Worm (Caenorhabditis elegans) whole organism, young adult: ENCODE measurements around the gene sru-4.

Experiments used
- F55B11.4 ChIP-seq: sonication (generic microtip); optimal IDR thresholded peaks from 2 replicates; lab custom pipeline; 2016; ENCODE audit warnings: missing compliant biosample characterization, missing genetic modification characterization, borderline replicate concordance; ENCODE audit not compliant: insufficient read depth
- F57A8.1 ChIP-seq: fragments of 200-800 bp; sonication (Bioruptor generic); optimal IDR thresholded peaks from 2 replicates; lab custom pipeline; 2018; ENCODE audit warnings: mild to moderate bottlenecking, missing genetic modification characterization, moderate library complexity, missing compliant biosample characterization
- Y53G8AR.9 ChIP-seq: fragments of 200-800 bp; sonication (Bioruptor generic); conservative IDR thresholded peaks from 2 replicates; pipeline ENCODE4 v1.3.6; 2022; ENCODE audit warnings: missing genetic modification reagents, missing genetic modification characterization, missing compliant biosample characterization
- Y95B8A.8 ChIP-seq: fragments of 200-800 bp; sonication (Bioruptor generic); IDR thresholded peaks from 2 replicates; pipeline ENCODE4 v1.3.6; 2022; ENCODE audit warnings: missing genetic modification reagents, missing genetic modification characterization, missing compliant biosample characterization
- akir-1 ChIP-seq: fragments of 200-800 bp; sonication (Bioruptor generic); optimal IDR thresholded peaks from 2 replicates; lab custom pipeline; 2018; ENCODE audit warnings: mild to moderate bottlenecking, missing genetic modification characterization, moderate library complexity, missing compliant biosample characterization
- egl-44 ChIP-seq: fragments of 200-800 bp; sonication (Bioruptor generic); IDR thresholded peaks from 2 replicates; pipeline ENCODE4 v1.3.6; 2022; ENCODE audit warnings: missing genetic modification reagents, missing genetic modification characterization, missing compliant biosample characterization
- hmg-20 ChIP-seq: fragments of 200-800 bp; sonication (Bioruptor generic); IDR thresholded peaks from 2 replicates; pipeline ENCODE4 v1.3.6; 2022; ENCODE audit warnings: missing genetic modification reagents, missing genetic modification characterization, missing compliant biosample characterization
- lin-35 ChIP-seq, 3 experiments: fragments of 150-350 bp in 2 of 3; sonication (generic microtip) in 1 of 3; optimal IDR thresholded peaks; 2 replicates each; lab custom pipeline; 2014 to 2018; ENCODE audit warnings: missing biosample characterization in 3 of 3, missing genetic modification characterization in 3 of 3, missing genetic modification reagents in 3 of 3
- nfya-1 ChIP-seq: sonication (generic microtip); optimal IDR thresholded peaks from 2 replicates; lab custom pipeline; 2017; ENCODE audit warnings: antibody characterized with exemption, missing compliant biosample characterization, missing genetic modification characterization, borderline replicate concordance; ENCODE audit not compliant: insufficient read depth
- nfya-2 ChIP-seq: fragments of 200-800 bp; sonication (Bioruptor generic); IDR thresholded peaks from 2 replicates; pipeline ENCODE4 v1.3.6; 2022; ENCODE audit warnings: missing genetic modification reagents, missing genetic modification characterization, missing compliant biosample characterization
- sea-2 ChIP-seq: fragments of 200-800 bp; sonication (Bioruptor generic); IDR thresholded peaks from 2 replicates; pipeline ENCODE4 v1.3.6; 2022; ENCODE audit warnings: missing genetic modification characterization, missing compliant biosample characterization
- tbx-9 ChIP-seq: sonication (generic microtip); optimal IDR thresholded peaks from 2 replicates; lab custom pipeline; 2016; ENCODE audit warnings: borderline replicate concordance, missing genetic modification characterization, inconsistent platforms, missing compliant biosample characterization
- xnd-1 ChIP-seq: sonication (generic microtip); optimal IDR thresholded peaks from 2 replicates; lab custom pipeline; 2016; ENCODE audit warnings: missing genotype, missing genetic modification reagents, missing genetic modification characterization, missing compliant biosample characterization
- ztf-6 ChIP-seq: fragments of 200-800 bp; sonication (Bioruptor generic); IDR thresholded peaks from 2 replicates; pipeline ENCODE4 v1.3.6; 2022; ENCODE audit warnings: missing genetic modification reagents, missing genetic modification characterization, missing compliant biosample characterization

- no peak for TF ChIP-seq nfya-2 (GFP tag; lab: Robert Waterston, UW)
- no peak for TF ChIP-seq Y95B8A.8 (GFP tag; lab: Robert Waterston, UW)
- no peak for TF ChIP-seq F57A8.1 (GFP tag; lab: Kevin White, UChicago)
- TF ChIP-seq hmg-20 (GFP tag; lab: Robert Waterston, UW) = no peak
- no peak for TF ChIP-seq sea-2
- TF ChIP-seq ztf-6 (GFP tag; lab: Robert Waterston, UW) = no peak
- no peak for TF ChIP-seq lin-35 (GFP tag; optimal IDR thresholded peaks at IDR 0.05; lab: Kevin White, UChicago)
- no peak for TF ChIP-seq Y53G8AR.9
- no peak for TF ChIP-seq xnd-1 (tag; lab: Kevin White, UChicago)
- TF ChIP-seq akir-1 (GFP tag; lab: Kevin White, UChicago) = no peak
- no peak for TF ChIP-seq nfya-1 (tag; lab: Kevin White, UChicago)
- no peak for TF ChIP-seq tbx-9 (tag; lab: Kevin White, UChicago)
- no peak for TF ChIP-seq F55B11.4 (tag; lab: Kevin White, UChicago)
- no peak for TF ChIP-seq egl-44 (GFP tag; lab: Robert Waterston, UW)
Observed at ce11 chrIV:9486779-9487178, 11.4 kb upstream of the sru-4 start.
